Worm (Caenorhabditis elegans) whole organism, L4 larva: ENCODE data around the gene Y48A5A.3.

Experiments
- D1046.2 ChIP-seq: fragments of 200-800 bp; sonication (Bioruptor generic); IDR thresholded peaks from 2 replicates; pipeline ENCODE4 v1.3.6; 2022; ENCODE audit warnings: missing genetic modification characterization, missing compliant biosample characterization
- Y48G9A.11 ChIP-seq: fragments of 200-800 bp; sonication (Bioruptor generic); IDR thresholded peaks from 2 replicates; pipeline ENCODE4 v1.3.6; 2022; ENCODE audit warnings: missing genetic modification reagents, missing genetic modification characterization, missing compliant biosample characterization
- ZK337.2 ChIP-seq: fragments of 200-800 bp; sonication (Bioruptor generic); IDR thresholded peaks from 2 replicates; pipeline ENCODE4 v1.3.6; 2022; ENCODE audit warnings: missing genetic modification reagents, missing genetic modification characterization, missing compliant biosample characterization
- aha-1 ChIP-seq: fragments of 150-350 bp; peaks from one replicate; lab custom pipeline; 2014; ENCODE audit warnings: missing biosample characterization, missing genetic modification characterization
- ceh-28 ChIP-seq: fragments of 150-350 bp; optimal IDR thresholded peaks from 2 replicates; lab custom pipeline; 2014; ENCODE audit warnings: missing biosample characterization, missing genetic modification reagents, missing genetic modification characterization
- ceh-32 ChIP-seq: sonication (generic microtip); optimal IDR thresholded peaks from 2 replicates; lab custom pipeline; 2016; ENCODE audit warnings: mild to moderate bottlenecking, missing genetic modification characterization, missing compliant biosample characterization; ENCODE audit not compliant: poor library complexity
- ceh-44 ChIP-seq: fragments of 200-800 bp; sonication (Bioruptor generic); IDR thresholded peaks from 2 replicates; pipeline ENCODE4 v1.3.6; 2022; ENCODE audit warnings: missing genetic modification reagents, missing genetic modification characterization, missing compliant biosample characterization
- cey-2 ChIP-seq: sonication (generic microtip); optimal IDR thresholded peaks from 3 replicates; lab custom pipeline; 2017; ENCODE audit warnings: missing genetic modification characterization, mild to moderate bottlenecking, missing compliant biosample characterization, antibody characterized with exemption, borderline replicate concordance; ENCODE audit not compliant: insufficient read depth
- ctbp-1 ChIP-seq: fragments of 200-800 bp; sonication (Bioruptor generic); IDR thresholded peaks from 2 replicates; pipeline ENCODE4 v1.3.6; 2022; ENCODE audit warnings: missing genetic modification reagents, missing genetic modification characterization, missing compliant biosample characterization
- daf-16 ChIP-seq, 3 experiments: sonication (generic microtip); optimal IDR thresholded peaks; 2 replicates each; lab custom pipeline; 2016 to 2017; ENCODE audit warnings: missing genetic modification characterization in 3 of 3, missing genetic modification reagents in 3 of 3, mild to moderate bottlenecking in 2 of 3, missing compliant biosample characterization in 2 of 3, missing biosample characterization in 1 of 3, moderate library complexity in 1 of 3
- daf-8 ChIP-seq: fragments of 200-800 bp; sonication (Bioruptor generic); IDR thresholded peaks from 2 replicates; pipeline ENCODE4 v1.3.6; 2022; ENCODE audit warnings: missing genetic modification characterization, missing compliant biosample characterization
- dmd-8 ChIP-seq: fragments of 200-800 bp; sonication (Bioruptor generic); IDR thresholded peaks from 2 replicates; pipeline ENCODE4 v1.3.6; 2022; ENCODE audit warnings: missing genetic modification characterization, missing compliant biosample characterization
- dmd-9 ChIP-seq: fragments of 200-800 bp; sonication (Bioruptor generic); IDR thresholded peaks from 2 replicates; pipeline ENCODE4 v1.3.6; 2022; ENCODE audit warnings: missing genetic modification reagents, missing genetic modification characterization, missing compliant biosample characterization
- dve-1 ChIP-seq: sonication (generic microtip); optimal IDR thresholded peaks from 2 replicates; lab custom pipeline; 2017; ENCODE audit warnings: antibody characterized with exemption, mild to moderate bottlenecking, missing genetic modification characterization, missing compliant biosample characterization; ENCODE audit not compliant: insufficient read depth
- egl-27 ChIP-seq: sonication (generic microtip); optimal IDR thresholded peaks from 3 replicates; lab custom pipeline; 2017; ENCODE audit warnings: missing biosample characterization, missing genetic modification reagents, missing genetic modification characterization
- gei-8 ChIP-seq: fragments of 200-800 bp; sonication (Bioruptor generic); optimal IDR thresholded peaks from 2 replicates; lab custom pipeline; 2018; ENCODE audit warnings: mild to moderate bottlenecking, missing genetic modification characterization, missing compliant biosample characterization
- hif-1 ChIP-seq, 2 experiments: sonication (generic microtip); optimal IDR thresholded peaks; 2 replicates each; lab custom pipeline; 2016 to 2017; ENCODE audit warnings: missing compliant biosample characterization in 2 of 2, missing genetic modification characterization in 2 of 2, missing genetic modification reagents in 2 of 2, missing genotype in 2 of 2, mild to moderate bottlenecking in 1 of 2
- hlh-11 ChIP-seq: fragments of 200-800 bp; sonication (Bioruptor generic); optimal IDR thresholded peaks from 2 replicates; lab custom pipeline; 2018; ENCODE audit warnings: mild to moderate bottlenecking, missing genetic modification characterization, missing compliant biosample characterization
- hlh-30 ChIP-seq: sonication (generic microtip); optimal IDR thresholded peaks from 2 replicates; lab custom pipeline; 2017; ENCODE audit warnings: antibody characterized with exemption, mild to moderate bottlenecking, missing genetic modification characterization, missing compliant biosample characterization; ENCODE audit not compliant: insufficient read depth
- hmg-1.1 ChIP-seq: fragments of 200-800 bp; sonication (Bioruptor generic); IDR thresholded peaks from 2 replicates; pipeline ENCODE4 v1.3.6; 2022; ENCODE audit warnings: missing genetic modification reagents, missing genetic modification characterization, missing compliant biosample characterization
- lin-1 ChIP-seq: fragments of 200-800 bp; sonication (Bioruptor generic); IDR thresholded peaks from 2 replicates; pipeline ENCODE4 v1.3.6; 2022; ENCODE audit warnings: missing genetic modification reagents, missing genetic modification characterization, missing compliant biosample characterization
- lin-13 ChIP-seq: fragments of 150-350 bp; optimal IDR thresholded peaks from 2 replicates; lab custom pipeline; 2014; ENCODE audit warnings: missing biosample characterization, missing genetic modification reagents, missing genetic modification characterization
- lin-29 ChIP-seq: fragments of 200-800 bp; sonication (Bioruptor generic); IDR thresholded peaks from 2 replicates; pipeline ENCODE4 v1.3.6; 2022; ENCODE audit warnings: missing genetic modification reagents, missing genetic modification characterization, missing compliant biosample characterization
- lin-38 ChIP-seq: fragments of 200-800 bp; sonication (Bioruptor generic); IDR thresholded peaks from 2 replicates; pipeline ENCODE4 v1.3.6; 2022; ENCODE audit warnings: missing genetic modification reagents, missing genetic modification characterization, missing compliant biosample characterization
- lsy-2 ChIP-seq, 2 experiments: fragments of 150-350 bp in 1 of 2; sonication (generic microtip) in 1 of 2; optimal IDR thresholded peaks; 2 replicates each; lab custom pipeline; 2014 to 2017; ENCODE audit warnings: missing biosample characterization in 2 of 2, missing genetic modification characterization in 2 of 2
- mes-2 ChIP-seq: sonication (generic microtip); optimal IDR thresholded peaks from 2 replicates; lab custom pipeline; 2016; ENCODE audit warnings: missing genotype, mild to moderate bottlenecking, missing genetic modification characterization, missing compliant biosample characterization; ENCODE audit not compliant: poor library complexity, severe bottlenecking
- nhr-102 ChIP-seq: sonication (generic microtip); optimal IDR thresholded peaks from 2 replicates; lab custom pipeline; 2016; ENCODE audit warnings: mild to moderate bottlenecking, missing genetic modification characterization, moderate library complexity, missing compliant biosample characterization
- nhr-111 ChIP-seq: fragments of 200-800 bp; sonication (Bioruptor generic); optimal IDR thresholded peaks from 2 replicates; lab custom pipeline; 2018; ENCODE audit warnings: mild to moderate bottlenecking, missing genetic modification characterization, missing compliant biosample characterization
- nhr-28 ChIP-seq: fragments of 150-350 bp; optimal IDR thresholded peaks from 2 replicates; lab custom pipeline; 2014; ENCODE audit warnings: missing biosample characterization, missing genetic modification characterization
- pha-4 ChIP-seq, 2 experiments: fragments of 150-350 bp in 1 of 2; fragments of 200-800 bp in 1 of 2; sonication (Bioruptor generic) in 1 of 2; IDR thresholded peaks in 1 of 2; optimal IDR thresholded peaks in 1 of 2; 2 replicates each; pipeline versions ENCODE4 v1.3.6 to Lab custom; 2014 to 2022; ENCODE audit warnings: missing genetic modification characterization in 2 of 2, missing genetic modification reagents in 2 of 2, missing biosample characterization in 1 of 2, missing compliant biosample characterization in 1 of 2
- sdz-12 ChIP-seq: fragments of 200-800 bp; sonication (Bioruptor generic); optimal IDR thresholded peaks from 2 replicates; lab custom pipeline; 2018; ENCODE audit warnings: mild to moderate bottlenecking, missing genetic modification characterization, missing compliant biosample characterization
- snpc-1.2 ChIP-seq: fragments of 200-800 bp; sonication (Bioruptor generic); IDR thresholded peaks from 2 replicates; pipeline ENCODE4 v1.3.6; 2022; ENCODE audit warnings: missing genetic modification reagents, missing genetic modification characterization, missing compliant biosample characterization
- spr-1 ChIP-seq: sonication (generic microtip); optimal IDR thresholded peaks from 2 replicates; lab custom pipeline; 2016; ENCODE audit warnings: mild to moderate bottlenecking, missing genetic modification characterization, missing compliant biosample characterization
- unc-62 ChIP-seq, 3 experiments: fragments of 150-350 bp in 1 of 3; sonication (generic microtip); optimal IDR thresholded peaks in 2 of 3; peaks in 1 of 3; 1 replicate in 1 of 3; 2 replicates in 2 of 3; lab custom pipeline; 2014 to 2017; ENCODE audit warnings: missing biosample characterization in 3 of 3, missing genetic modification characterization in 3 of 3, missing genetic modification reagents in 3 of 3, missing genotype in 1 of 3
- zag-1 ChIP-seq: fragments of 150-350 bp; optimal IDR thresholded peaks from 2 replicates; lab custom pipeline; 2014; ENCODE audit warnings: missing biosample characterization, missing genetic modification characterization
- zfp-2 ChIP-seq: sonication (generic microtip); optimal IDR thresholded peaks from 2 replicates; lab custom pipeline; 2016; ENCODE audit warnings: mild to moderate bottlenecking, missing genetic modification characterization, missing compliant biosample characterization
- ztf-11 ChIP-seq: fragments of 150-350 bp; optimal IDR thresholded peaks from 2 replicates; lab custom pipeline; 2014; ENCODE audit warnings: missing biosample characterization, missing genetic modification characterization

The Y48A5A.3 gene

DNA sequence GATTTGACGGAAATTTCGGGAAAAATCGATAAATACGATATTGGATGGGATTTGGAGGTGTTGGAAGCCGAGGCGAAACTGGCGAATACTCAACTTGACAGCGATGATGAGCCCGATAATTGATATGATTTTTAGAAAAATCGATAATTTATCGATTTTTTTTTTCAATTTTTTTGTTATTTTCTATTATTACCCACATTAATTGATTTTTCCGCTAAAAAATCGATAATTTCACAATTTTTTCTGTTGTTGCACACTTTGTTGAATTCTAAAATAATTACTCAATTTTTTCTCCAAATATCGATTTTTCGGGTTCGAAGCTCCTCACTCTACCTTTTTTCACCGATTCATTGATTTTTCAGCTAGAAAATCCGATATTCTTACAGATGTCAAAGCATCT, at the start of gene Y48A5A.3:
Y48A5A.3 (plus strand) TSS at position 385 of the 400 bp plus-strand sequence.
- no peak for TF ChIP-seq Y48G9A.11
- peak; percentile 86 for TF ChIP-seq ceh-28 (tag; lab: Kevin White, UChicago)

DNA sequence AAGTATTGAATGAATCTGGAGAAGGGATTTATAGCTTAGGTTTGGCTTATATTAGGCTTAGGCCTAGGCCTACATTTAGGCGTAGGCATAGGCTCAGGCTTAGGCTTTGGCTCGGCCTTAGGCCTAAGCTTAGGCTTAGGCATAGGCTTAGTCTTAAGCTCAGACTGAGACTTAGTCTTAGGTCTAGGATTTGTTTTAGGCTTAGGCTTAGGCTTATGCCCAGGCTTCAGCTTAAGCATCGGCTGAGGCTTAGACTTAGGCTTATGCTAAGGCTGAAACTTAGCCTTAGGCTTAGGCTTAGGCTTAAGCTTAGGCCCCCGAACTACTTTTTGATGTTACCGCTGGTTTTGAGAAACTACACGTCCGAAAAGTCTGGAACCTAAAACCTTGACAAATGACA, 49.0 kb upstream of the Y48A5A.3 start:
- TF ChIP-seq zag-1 (tag; lab: Kevin White, UChicago) (no peak), ceh-32 (tag; lab: Kevin White, UChicago) (no peak), zfp-2 (tag; lab: Kevin White, UChicago) (no peak), aha-1 (tag; lab: Kevin White, UChicago) (peak; percentile 65), daf-16 (GFP tag; optimal IDR thresholded peaks at IDR 0.05; lab: Kevin White, UChicago) (no peak), daf-16 (tag; optimal IDR thresholded peaks at IDR 0.05; lab: Kevin White, UChicago) (no peak), dmd-8 (0 out of 2 replicates have a peak, but pooled peaks have one; percentile 41)

DNA sequence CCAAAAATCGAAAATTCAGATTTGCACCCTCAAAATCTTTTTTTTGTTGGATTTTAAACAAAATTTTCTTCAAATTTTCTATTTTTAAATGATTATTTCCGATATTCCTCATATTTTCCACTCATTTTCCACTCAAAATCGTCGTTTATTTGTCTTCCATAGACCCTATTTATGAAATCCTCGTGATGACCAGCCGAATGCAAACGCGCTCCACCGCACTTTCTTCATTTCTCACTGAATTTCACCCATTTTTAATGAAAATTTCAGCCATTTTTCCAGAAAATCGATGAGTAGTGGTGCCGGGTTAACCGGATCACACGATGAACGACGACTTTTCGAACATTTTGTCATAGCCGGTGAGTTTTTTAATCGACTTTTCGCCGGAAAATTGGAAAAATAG, 45.8 kb upstream of the Y48A5A.3 start, which contains the start of gene denn-4:
denn-4 (plus strand) TSS at position 280 of the 400 bp plus-strand sequence.
- TF ChIP-seq D1046.2 (GFP tag; lab: Robert Waterston, UW): no peak
- TF ChIP-seq sdz-12 (GFP tag; lab: Kevin White, UChicago): no peak
- no peak for TF ChIP-seq lin-29 (GFP tag; lab: Robert Waterston, UW)
- TF ChIP-seq hmg-1.1 (GFP tag; lab: Robert Waterston, UW): no peak
- no peak for TF ChIP-seq ceh-44 (GFP tag; lab: Robert Waterston, UW)
- no peak for TF ChIP-seq lin-13 (GFP tag; lab: Kevin White, UChicago)
- TF ChIP-seq lin-38 (GFP tag; lab: Robert Waterston, UW): peak; percentile 91
- no peak for TF ChIP-seq lin-1
- TF ChIP-seq pha-4 (GFP tag; IDR thresholded peaks at IDR 0.05; lab: Robert Waterston, UW): no peak
- no peak for TF ChIP-seq pha-4 (tag; optimal IDR thresholded peaks at IDR 0.05; lab: Kevin White, UChicago)
- no peak for TF ChIP-seq dmd-9 (GFP tag; lab: Robert Waterston, UW)
- TF ChIP-seq ctbp-1: no peak
- TF ChIP-seq dmd-8: no peak
- peak; percentile 85 for TF ChIP-seq hlh-30 (tag; lab: Kevin White, UChicago)
- no peak for TF ChIP-seq nhr-102
- peak in 1 of 2 experiments; percentile 14 for TF ChIP-seq lsy-2 (tag; optimal IDR thresholded peaks at IDR 0.05; lab: Kevin White, UChicago)
- TF ChIP-seq nhr-28 (tag; lab: Kevin White, UChicago): peak; percentile 6
- no peak for TF ChIP-seq Y48G9A.11
- no peak for TF ChIP-seq spr-1 (tag; lab: Kevin White, UChicago)
- TF ChIP-seq egl-27 (tag; lab: Kevin White, UChicago): no peak

DNA sequence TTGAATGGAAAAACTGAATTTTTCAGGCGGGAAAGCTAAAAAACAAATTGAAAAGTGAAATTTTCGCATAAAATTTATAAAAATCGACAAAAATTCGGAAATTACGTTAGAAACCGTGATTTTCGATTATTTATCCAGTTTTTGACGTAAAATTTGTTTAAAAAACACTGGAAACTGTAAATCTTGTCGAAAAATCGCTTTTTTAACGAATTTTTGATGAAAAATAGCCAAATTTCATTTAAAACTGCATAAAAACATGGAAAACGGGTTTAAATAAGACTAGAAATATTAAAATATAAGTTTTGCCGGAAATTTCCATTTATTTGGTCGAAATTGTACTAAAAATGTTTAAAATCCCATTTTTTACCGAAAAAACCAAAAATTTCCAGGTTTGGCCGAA, 45.4 kb upstream of the Y48A5A.3 start:
- no peak for TF ChIP-seq lin-1
- TF ChIP-seq aha-1 (tag; lab: Kevin White, UChicago): peak; percentile 96
- no peak for TF ChIP-seq lin-29 (GFP tag; lab: Robert Waterston, UW)
- TF ChIP-seq zag-1 (tag; lab: Kevin White, UChicago): no peak
- TF ChIP-seq snpc-1.2 (GFP tag; lab: Robert Waterston, UW): no peak

DNA sequence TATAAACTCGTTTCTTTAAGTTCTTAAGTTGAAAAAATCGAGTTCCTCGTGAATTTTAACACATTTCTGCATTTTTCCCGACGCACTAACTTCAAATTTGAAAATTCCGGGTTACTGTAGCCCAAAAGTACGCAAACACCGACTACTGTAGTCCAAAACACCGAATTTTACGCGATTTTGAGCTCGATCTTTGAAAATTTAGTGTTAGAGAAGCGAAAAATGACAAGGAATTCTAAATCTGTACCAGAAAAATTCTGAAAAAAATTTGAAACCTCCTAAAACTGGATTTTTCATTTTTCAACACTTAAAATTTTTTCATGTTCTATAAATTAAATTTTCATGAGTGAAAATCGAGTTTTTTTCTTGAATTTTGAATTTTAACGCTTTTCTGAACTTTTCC, 24.3 kb upstream of the Y48A5A.3 start:
- TF ChIP-seq cey-2 (tag; lab: Kevin White, UChicago) (no peak), D1046.2 (GFP tag; lab: Robert Waterston, UW) (no peak), unc-62 (GFP tag; optimal IDR thresholded peaks at IDR 0.05 in 1 of 2; lab: Kevin White, UChicago) (peak in 1 of 2 experiments; percentile 97), unc-62 (tag; optimal IDR thresholded peaks at IDR 0.05; lab: Kevin White, UChicago) (no peak)

DNA sequence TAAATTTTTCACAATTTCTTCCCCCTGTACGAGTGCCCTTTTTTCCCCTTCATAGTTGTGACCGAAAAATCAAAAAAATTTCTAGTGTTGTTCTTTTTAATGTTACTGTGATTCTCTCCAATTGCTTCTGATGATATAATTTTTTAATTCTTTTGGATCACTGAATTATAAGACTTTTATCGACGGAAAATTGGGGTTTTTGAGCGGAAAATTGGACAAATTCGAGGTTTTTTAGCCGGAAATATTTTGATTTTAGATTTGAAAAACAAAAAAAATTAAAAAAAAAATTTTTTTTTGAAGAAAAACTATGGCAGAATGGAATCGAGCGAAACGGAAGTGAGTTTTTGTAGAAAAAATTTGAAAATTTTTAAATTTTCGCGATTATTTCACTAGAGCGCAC, 21.6 kb upstream of the Y48A5A.3 start, which contains the start of gene tsen-54:
tsen-54 (plus strand) TSS at position 301 of the 400 bp plus-strand sequence.
- TF ChIP-seq lin-1 (no peak), gei-8 (GFP tag; lab: Kevin White, UChicago) (no peak), ztf-11 (tag; lab: Kevin White, UChicago) (no peak), daf-8 (GFP tag; lab: Robert Waterston, UW) (no peak), ceh-32 (tag; lab: Kevin White, UChicago) (no peak), hlh-11 (tag; lab: Kevin White, UChicago) (no peak), dve-1 (tag; lab: Kevin White, UChicago) (no peak), mes-2 (no peak), hif-1 (tag; optimal IDR thresholded peaks at IDR 0.05; lab: Kevin White, UChicago) (no peak), nhr-111 (GFP tag; lab: Kevin White, UChicago) (no peak), ZK337.2 (GFP tag; lab: Robert Waterston, UW) (no peak), daf-16 (GFP tag; optimal IDR thresholded peaks at IDR 0.05; lab: Kevin White, UChicago) (no peak), daf-16 (tag; optimal IDR thresholded peaks at IDR 0.05; lab: Kevin White, UChicago) (no peak)
